Worm (Caenorhabditis elegans) whole organism, L4 larva: ENCODE measurements around the gene F07G6.8.

Source experiments
- Y48G9A.11 ChIP-seq: fragments of 200-800 bp; sonication (Bioruptor generic); IDR thresholded peaks from 2 replicates; pipeline ENCODE4 v1.3.6; 2022; ENCODE audit warnings: missing genetic modification reagents, missing genetic modification characterization, missing compliant biosample characterization
- ZK546.5 ChIP-seq, 2 experiments: sonication (generic microtip); optimal IDR thresholded peaks; 2 replicates each; lab custom pipeline; 2017; ENCODE audit warnings: missing biosample characterization in 2 of 2, missing genetic modification characterization in 2 of 2
- aly-2 ChIP-seq: sonication (generic microtip); optimal IDR thresholded peaks from 2 replicates; lab custom pipeline; 2018; ENCODE audit warnings: missing biosample characterization, missing genetic modification characterization
- ama-1 ChIP-seq: fragments of 150-350 bp; optimal IDR thresholded peaks from 2 replicates; lab custom pipeline; 2014; ENCODE audit warnings: inconsistent platforms, mixed read lengths
- duxl-1 ChIP-seq: sonication (generic microtip); optimal IDR thresholded peaks from 2 replicates; lab custom pipeline; 2016; ENCODE audit warnings: mild to moderate bottlenecking, missing genetic modification characterization, moderate library complexity, missing compliant biosample characterization; ENCODE audit not compliant: poor library complexity
- fkh-10 ChIP-seq: fragments of 150-350 bp; optimal IDR thresholded peaks from 2 replicates; lab custom pipeline; 2014; ENCODE audit warnings: missing biosample characterization, missing genetic modification reagents, missing genetic modification characterization
- hlh-30 ChIP-seq: sonication (generic microtip); optimal IDR thresholded peaks from 2 replicates; lab custom pipeline; 2017; ENCODE audit warnings: antibody characterized with exemption, mild to moderate bottlenecking, missing genetic modification characterization, missing compliant biosample characterization; ENCODE audit not compliant: insufficient read depth
- madf-9 ChIP-seq: fragments of 200-800 bp; sonication (Bioruptor generic); conservative IDR thresholded peaks from 2 replicates; pipeline ENCODE4 v1.3.6; 2022; ENCODE audit warnings: missing genetic modification reagents, missing genetic modification characterization, missing compliant biosample characterization
- nhr-76 ChIP-seq: fragments of 150-350 bp; optimal IDR thresholded peaks from 2 replicates; lab custom pipeline; 2014; ENCODE audit warnings: missing biosample characterization, missing genetic modification characterization
- skn-1 ChIP-seq: fragments of 150-350 bp; optimal IDR thresholded peaks from 2 replicates; lab custom pipeline; 2014; ENCODE audit warnings: missing biosample characterization, missing genetic modification characterization
- snpc-4 ChIP-seq: fragments of 150-350 bp; optimal IDR thresholded peaks from 2 replicates; lab custom pipeline; 2014; ENCODE audit warnings: missing biosample characterization, missing genetic modification characterization
- unc-130 ChIP-seq: sonication (generic microtip); optimal IDR thresholded peaks from 2 replicates; lab custom pipeline; 2016; ENCODE audit warnings: missing genetic modification reagents, missing genetic modification characterization, missing compliant biosample characterization
- unc-62 ChIP-seq, 3 experiments: fragments of 150-350 bp in 1 of 3; sonication (generic microtip); optimal IDR thresholded peaks in 2 of 3; peaks in 1 of 3; 1 replicate in 1 of 3; 2 replicates in 2 of 3; lab custom pipeline; 2014 to 2017; ENCODE audit warnings: missing biosample characterization in 3 of 3, missing genetic modification characterization in 3 of 3, missing genetic modification reagents in 3 of 3, missing genotype in 1 of 3

DNA sequence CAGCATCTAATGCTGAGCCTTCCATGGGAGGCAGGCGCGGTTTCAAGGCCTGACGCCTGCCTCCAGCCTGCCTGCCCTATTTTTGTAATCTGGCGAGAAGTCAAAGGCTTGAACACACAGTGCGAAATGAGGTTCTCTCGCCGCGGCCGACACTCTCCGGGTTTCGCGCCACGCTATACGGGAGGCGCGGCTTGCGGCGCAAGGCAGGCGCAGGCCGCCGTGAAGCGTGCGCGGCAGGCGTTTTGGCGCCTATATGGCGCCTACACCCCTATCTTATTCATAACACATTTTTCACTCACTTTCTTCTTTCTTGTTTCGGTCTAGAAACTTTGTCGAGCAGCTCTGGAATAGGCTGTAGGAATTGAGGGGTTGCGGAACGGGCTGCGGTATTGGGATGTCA, 17.2 kb downstream of the F07G6.8 start:
- TF ChIP-seq unc-130 (GFP tag; lab: Kevin White, UChicago) = no peak
- TF ChIP-seq snpc-4 = no peak
- TF ChIP-seq aly-2 (tag; lab: Kevin White, UChicago) = no peak
- TF ChIP-seq unc-62 (GFP tag; optimal IDR thresholded peaks at IDR 0.05 in 1 of 2; lab: Kevin White, UChicago) = no peak
- no peak for TF ChIP-seq unc-62 (tag; optimal IDR thresholded peaks at IDR 0.05; lab: Kevin White, UChicago)
- no peak for TF ChIP-seq Y48G9A.11
- TF ChIP-seq duxl-1 (tag; lab: Kevin White, UChicago) = no peak
- TF ChIP-seq ZK546.5 (tag; optimal IDR thresholded peaks at IDR 0.05; lab: Kevin White, UChicago) = no peak
- no peak for TF ChIP-seq fkh-10 (GFP tag; lab: Kevin White, UChicago)
- TF ChIP-seq nhr-76 (tag; lab: Kevin White, UChicago) = no peak
- TF ChIP-seq ama-1 = no peak
- no peak for TF ChIP-seq skn-1 (tag; lab: Kevin White, UChicago)
- no peak for TF ChIP-seq madf-9 (GFP tag; lab: Robert Waterston, UW)
- TF ChIP-seq hlh-30 = no peak
